Worm (Caenorhabditis elegans) whole organism, midembryonic: Measurements from ENCODE around the gene ran-5.

ENCODE experiments used
- flt-1 ChIP-seq: fragments of 200-800 bp; sonication (Bioruptor generic); IDR thresholded peaks from 2 replicates; pipeline ENCODE4 v1.3.6; 2022; ENCODE audit warnings: missing genetic modification characterization, missing compliant biosample characterization
- med-1 ChIP-seq: sonication (generic microtip); optimal IDR thresholded peaks from 2 replicates; lab custom pipeline; 2017; ENCODE audit warnings: missing genetic modification characterization, mild to moderate bottlenecking, missing compliant biosample characterization, antibody characterized with exemption, missing genetic modification reagents; ENCODE audit not compliant: insufficient read depth
- ref-1 ChIP-seq: fragments of 200-800 bp; sonication (Bioruptor generic); conservative IDR thresholded peaks from 2 replicates; pipeline ENCODE4 v1.3.6; 2022; ENCODE audit warnings: missing genetic modification reagents, missing genetic modification characterization, missing compliant biosample characterization
- tab-1 ChIP-seq: fragments of 200-800 bp; sonication (Bioruptor generic); IDR thresholded peaks from 2 replicates; pipeline ENCODE4 v1.3.6; 2022; ENCODE audit warnings: missing genetic modification characterization, missing compliant biosample characterization

- TF ChIP-seq tab-1 (no peak), med-1 (no peak), ref-1 (no peak), flt-1 (GFP tag; lab: Robert Waterston, UW) (no peak)
Observed at ce11 chrII:6045048-6045447, 2.9 kb upstream of the ran-5 start, which contains the start of gene R12C12.5.
